Fruit fly (Drosophila melanogaster) S2 (cell line): ENCODE measurements around the gene CG10492.

Source experiments
- CG8478 ChIP-seq: fragments of >200 bp; optimal IDR thresholded peaks from 2 replicates; lab custom pipeline; 2018
- CTCF ChIP-seq, 2 experiments: fragments of >200 bp; optimal IDR thresholded peaks; 2 replicates each; lab custom pipeline; 2018

- TF ChIP-seq CG8478: no peak
- TF ChIP-seq CTCF (optimal IDR thresholded peaks at IDR 0.05; lab: Kevin White, UChicago): no peak
Measured at dm6 chr2L:19018266-19018665, 35.6 kb upstream of the CG10492 start.
